Fruit fly (Drosophila melanogaster): ENCODE measurements around the gene CG10352.

Gene CG10352

DNA sequence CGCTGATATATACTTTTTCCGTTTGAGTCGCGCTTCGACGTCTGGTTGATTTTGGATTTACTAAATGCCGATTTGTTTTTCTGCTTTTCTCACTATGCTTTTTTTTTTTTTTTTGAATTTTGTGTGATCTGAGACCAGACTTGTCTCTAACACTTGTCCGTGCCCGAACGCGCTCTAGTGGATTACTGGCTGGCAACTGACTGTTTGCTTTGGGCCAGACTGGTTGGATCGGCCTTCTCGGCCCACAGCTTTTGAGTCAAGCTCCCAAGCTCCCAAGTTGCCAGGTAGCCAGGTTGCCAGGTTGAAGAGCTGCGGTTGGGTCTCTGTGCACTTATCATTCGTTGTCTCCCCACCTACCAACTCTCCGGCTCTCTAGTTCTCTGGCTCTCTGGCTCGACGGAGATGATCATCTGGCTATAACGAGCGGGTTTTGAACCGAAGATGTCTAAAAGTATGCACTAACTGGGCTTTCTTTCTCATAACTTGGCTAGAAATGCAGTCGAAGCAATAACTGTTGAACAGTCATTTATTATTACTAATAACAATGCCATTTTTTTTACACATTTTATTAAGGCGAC lies 40.2 kb upstream of the CG10352 start, which contains the start of gene pot:
TSS of gene pot (minus strand) at position 205 of the 578 bp plus-strand sequence.
- TF ChIP-seq CG12605 (GFP tag; IDR thresholded peaks at IDR 0.05) = 0 out of 2 replicates have a peak, but pooled peaks have one; percentile 16
- 0 out of 3 replicates have a peak, but pooled peaks have one; percentile 21 for TF ChIP-seq fd96Ca (GFP tag; IDR thresholded peaks at IDR 0.05)
- peak; percentile 43; the same call in 1 of the 2 replicates for TF ChIP-seq Ets98B (GFP tag; IDR thresholded peaks at IDR 0.05)
- no peak for TF ChIP-seq Pif1A (GFP tag; optimal IDR thresholded peaks at IDR 0.05)
- no peak for TF ChIP-seq D1 (tag; optimal IDR thresholded peaks at IDR 0.05)

- TF ChIP-seq rn (GFP tag; IDR thresholded peaks at IDR 0.05) (peak; percentile 67), Pif1A (GFP tag; optimal IDR thresholded peaks at IDR 0.05) (peak; percentile 66), CG8301 (tag; optimal IDR thresholded peaks at IDR 0.05) (peak; percentile 90), Snoo (tag; optimal IDR thresholded peaks at IDR 0.05) (peak; percentile 86), CG34367 (tag; optimal IDR thresholded peaks at IDR 0.05) (peak; percentile 87), gl (tag; optimal IDR thresholded peaks at IDR 0.05) (peak; percentile 65), CG13204 (GFP tag; optimal IDR thresholded peaks at IDR 0.05) (peak; percentile 80), D1 (tag; optimal IDR thresholded peaks at IDR 0.05) (peak; percentile 79), CG12605 (GFP tag; IDR thresholded peaks at IDR 0.05) (peak; percentile 80), CG17806 (tag; optimal IDR thresholded peaks at IDR 0.05) (peak; percentile 87), CG15710 (tag; optimal IDR thresholded peaks at IDR 0.05) (peak; percentile 92), fd96Ca (GFP tag; IDR thresholded peaks at IDR 0.05) (peak; percentile 58; the same call in 2 of the 3 replicates), Pif1B (GFP tag; optimal IDR thresholded peaks at IDR 0.05) (peak; percentile 81), CG9948 (tag; optimal IDR thresholded peaks at IDR 0.05) (peak; percentile 87), CG10348 (GFP tag; IDR thresholded peaks at IDR 0.05) (peak; percentile 45; the same call in 1 of the 2 replicates), CG4496 (GFP tag; IDR thresholded peaks at IDR 0.05) (peak; percentile 84), CG14655 (GFP tag; optimal IDR thresholded peaks at IDR 0.05) (peak; percentile 90), CG8159 (tag; optimal IDR thresholded peaks at IDR 0.05) (peak; percentile 93), Ets98B (GFP tag; IDR thresholded peaks at IDR 0.05) (peak; percentile 78), CG32121 (GFP tag; IDR thresholded peaks at IDR 0.05) (peak; percentile 90), EcR (GFP tag; optimal IDR thresholded peaks at IDR 0.05) (peak; percentile 42)
These were observed 38.2 kb upstream of the CG10352 start for dm6 chrX:11915154-11915593.

DNA sequence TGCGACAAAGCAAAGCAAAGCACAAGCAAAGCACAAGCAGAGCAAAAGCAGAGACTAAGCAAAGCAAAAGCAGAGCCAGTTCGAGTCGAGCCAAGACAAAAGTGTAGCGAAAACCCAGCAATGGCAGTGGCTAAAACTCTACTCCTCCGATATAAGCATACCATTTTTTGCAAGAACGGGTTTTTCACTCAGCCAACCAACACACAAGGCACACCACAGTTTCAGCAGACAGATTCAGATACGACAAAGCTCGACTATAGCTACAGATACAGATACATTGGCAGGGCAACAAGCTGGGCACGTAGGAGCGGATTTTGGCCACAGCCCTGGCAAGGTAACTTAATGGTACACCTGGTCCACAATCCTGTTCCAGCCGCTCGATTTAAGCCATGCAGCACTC lies 36.6 kb upstream of the CG10352 start:
- TF ChIP-seq EcR (GFP tag; optimal IDR thresholded peaks at IDR 0.05) = peak; percentile 23
- TF ChIP-seq CG32121 (GFP tag; IDR thresholded peaks at IDR 0.05) = no peak
- no peak for TF ChIP-seq rn (GFP tag; IDR thresholded peaks at IDR 0.05)
- TF ChIP-seq CG12605 (GFP tag; IDR thresholded peaks at IDR 0.05) = no peak

- TF ChIP-seq CG34367 (tag; optimal IDR thresholded peaks at IDR 0.05) = no peak
- no peak for TF ChIP-seq CG17806 (tag; optimal IDR thresholded peaks at IDR 0.05)
- no peak for TF ChIP-seq rn (GFP tag; IDR thresholded peaks at IDR 0.05)
- no peak for TF ChIP-seq CG8159 (tag; optimal IDR thresholded peaks at IDR 0.05)
- no peak for TF ChIP-seq CG13204 (GFP tag; optimal IDR thresholded peaks at IDR 0.05)
- no peak for TF ChIP-seq gl (tag; optimal IDR thresholded peaks at IDR 0.05)
- TF ChIP-seq CG14655 (GFP tag; optimal IDR thresholded peaks at IDR 0.05) = no peak
- no peak for TF ChIP-seq Pif1A (GFP tag; optimal IDR thresholded peaks at IDR 0.05)
- no peak for TF ChIP-seq Pif1B (GFP tag; optimal IDR thresholded peaks at IDR 0.05)
- TF ChIP-seq fd96Ca (GFP tag; IDR thresholded peaks at IDR 0.05) = no peak
These were observed 29.9 kb upstream of the CG10352 start, which contains the start of gene CG43156 for dm6 chrX:11906818-11907281. Gene CG43156 (minus strand): TSS chrX:11906868.

dm6 chrX:11905144-11905543 lies 28.2 kb upstream of the CG10352 start, which contains the start of gene Upf1:
Gene Upf1 (minus strand): TSS chrX:11905371.
- no peak for TF ChIP-seq Pif1A (GFP tag; optimal IDR thresholded peaks at IDR 0.05)
- no peak for TF ChIP-seq CG12605 (GFP tag; IDR thresholded peaks at IDR 0.05)
- no peak for TF ChIP-seq fd96Ca (GFP tag; IDR thresholded peaks at IDR 0.05)
- no peak for TF ChIP-seq CG13204 (GFP tag; optimal IDR thresholded peaks at IDR 0.05)
- TF ChIP-seq D1 (tag; optimal IDR thresholded peaks at IDR 0.05) = no peak
- TF ChIP-seq Ets98B (GFP tag; IDR thresholded peaks at IDR 0.05) = no peak
- no peak for TF ChIP-seq CG34367 (tag; optimal IDR thresholded peaks at IDR 0.05)
- TF ChIP-seq CG17806 (tag; optimal IDR thresholded peaks at IDR 0.05) = no peak
- TF ChIP-seq gl (tag; optimal IDR thresholded peaks at IDR 0.05) = no peak

dm6 chrX:11895141-11895540 lies 18.2 kb upstream of the CG10352 start:
- TF ChIP-seq D1 (tag; optimal IDR thresholded peaks at IDR 0.05) (no peak), CG13204 (GFP tag; optimal IDR thresholded peaks at IDR 0.05) (no peak), gl (tag; optimal IDR thresholded peaks at IDR 0.05) (no peak)

- no peak for TF ChIP-seq CG8159 (tag; optimal IDR thresholded peaks at IDR 0.05)
- TF ChIP-seq CG15710 (tag; optimal IDR thresholded peaks at IDR 0.05) = no peak
- TF ChIP-seq CG4496 (GFP tag; IDR thresholded peaks at IDR 0.05) = no peak
- TF ChIP-seq Ets98B (GFP tag; IDR thresholded peaks at IDR 0.05) = no peak
- TF ChIP-seq Pif1A (GFP tag; optimal IDR thresholded peaks at IDR 0.05) = no peak
- TF ChIP-seq CG9948 (tag; optimal IDR thresholded peaks at IDR 0.05) = no peak
- TF ChIP-seq Snoo (tag; optimal IDR thresholded peaks at IDR 0.05) = no peak
- no peak for TF ChIP-seq Pif1B (GFP tag; optimal IDR thresholded peaks at IDR 0.05)
- TF ChIP-seq CG8301 (tag; optimal IDR thresholded peaks at IDR 0.05) = no peak
- TF ChIP-seq fd96Ca (GFP tag; IDR thresholded peaks at IDR 0.05) = no peak
- TF ChIP-seq CG17806 (tag; optimal IDR thresholded peaks at IDR 0.05) = no peak
- TF ChIP-seq EcR (GFP tag; optimal IDR thresholded peaks at IDR 0.05) = no peak
- TF ChIP-seq rn (GFP tag; IDR thresholded peaks at IDR 0.05) = no peak
- no peak for TF ChIP-seq CG32121 (GFP tag; IDR thresholded peaks at IDR 0.05)
- no peak for TF ChIP-seq CG12605 (GFP tag; IDR thresholded peaks at IDR 0.05)
- TF ChIP-seq CG13204 (GFP tag; optimal IDR thresholded peaks at IDR 0.05) = no peak
These were observed 17.2 kb upstream of the CG10352 start for dm6 chrX:11894198-11894597.
